Fruit fly (Drosophila melanogaster) whole organism, adult: ENCODE results near the gene CG15772.

Experiments
- CG11617 ChIP-seq: fragments of 200-800 bp; sonication (Bioruptor generic); optimal IDR thresholded peaks from 2 replicates; lab custom pipeline; 2017; ENCODE audit warnings: mild to moderate bottlenecking, missing biosample characterization, missing genetic modification reagents, missing genetic modification characterization
- CG12768 ChIP-seq: fragments of 200-800 bp; sonication (Bioruptor generic); optimal IDR thresholded peaks from 2 replicates; lab custom pipeline; 2017; ENCODE audit warnings: missing biosample characterization, missing genetic modification characterization, mild to moderate bottlenecking, moderate library complexity, missing genetic modification reagents
- CG14711 ChIP-seq: fragments of 200-800 bp; sonication (Bioruptor generic); optimal IDR thresholded peaks from 2 replicates; lab custom pipeline; 2018; ENCODE audit warnings: missing biosample characterization, mild to moderate bottlenecking, missing genetic modification characterization, moderate library complexity
- CG1620 ChIP-seq: fragments of 200-800 bp; sonication (Bioruptor generic); optimal IDR thresholded peaks from 2 replicates; lab custom pipeline; 2016; ENCODE audit warnings: missing biosample characterization, missing genetic modification characterization
- CG33017 ChIP-seq: fragments of 200-800 bp; sonication (Bioruptor generic); optimal IDR thresholded peaks from 2 replicates; lab custom pipeline; 2018; ENCODE audit warnings: missing biosample characterization, mild to moderate bottlenecking, missing genetic modification characterization, moderate library complexity
- CG5204 ChIP-seq: fragments of 200-800 bp; sonication (Bioruptor generic); optimal IDR thresholded peaks from 2 replicates; lab custom pipeline; 2016; ENCODE audit warnings: missing biosample characterization, missing genetic modification characterization
- CG7045 ChIP-seq: fragments of 200-800 bp; sonication (Bioruptor generic); optimal IDR thresholded peaks from 2 replicates; lab custom pipeline; 2017; ENCODE audit warnings: missing biosample characterization, mild to moderate bottlenecking, missing genetic modification characterization
- CG7101 ChIP-seq: fragments of 200-800 bp; sonication (Bioruptor generic); optimal IDR thresholded peaks from 2 replicates; lab custom pipeline; 2018; ENCODE audit warnings: missing biosample characterization, mild to moderate bottlenecking, missing genetic modification characterization, moderate library complexity
- Clk ChIP-seq: fragments of 200-800 bp; sonication (Bioruptor generic); optimal IDR thresholded peaks from 2 replicates; lab custom pipeline; 2017; ENCODE audit warnings: missing biosample characterization, missing genetic modification characterization
- Crg-1 ChIP-seq: fragments of 200-800 bp; sonication (Bioruptor generic); optimal IDR thresholded peaks from 2 replicates; lab custom pipeline; 2016; ENCODE audit warnings: missing biosample characterization, missing genetic modification characterization
- Hr96 ChIP-seq: fragments of 200-800 bp; sonication (Bioruptor generic); optimal IDR thresholded peaks from 2 replicates; lab custom pipeline; 2016; ENCODE audit warnings: missing biosample characterization, missing genetic modification characterization
- Mnt ChIP-seq: fragments of 200-800 bp; sonication (Bioruptor generic); optimal IDR thresholded peaks from 2 replicates; lab custom pipeline; 2016; ENCODE audit warnings: missing biosample characterization, mild to moderate bottlenecking, missing genetic modification characterization
- bab1 ChIP-seq: fragments of 200-800 bp; sonication (Bioruptor generic); optimal IDR thresholded peaks from 3 replicates; lab custom pipeline; 2019; ENCODE audit warnings: missing biosample characterization, mild to moderate bottlenecking, missing genetic modification characterization, moderate library complexity
- cic ChIP-seq: fragments of 200-800 bp; sonication (Bioruptor generic); optimal IDR thresholded peaks from 2 replicates; lab custom pipeline; 2017; ENCODE audit warnings: missing biosample characterization, mild to moderate bottlenecking, missing genetic modification characterization, moderate library complexity
- cnc ChIP-seq, 2 experiments: fragments of >200 bp; optimal IDR thresholded peaks; 2 replicates each; lab custom pipeline; 2017
- kay ChIP-seq: fragments of 200-800 bp; sonication (Bioruptor generic); peaks from one replicate; lab custom pipeline; 2016; ENCODE audit warnings: missing biosample characterization, missing genetic modification characterization, borderline replicate concordance
- ovo ChIP-seq: fragments of 200-800 bp; sonication (Bioruptor generic); optimal IDR thresholded peaks from 2 replicates; lab custom pipeline; 2016; ENCODE audit warnings: missing biosample characterization, missing genetic modification characterization
- pad ChIP-seq: fragments of 200-800 bp; sonication (Bioruptor generic); optimal IDR thresholded peaks from 3 replicates; lab custom pipeline; 2017; ENCODE audit warnings: missing biosample characterization, missing genetic modification characterization, mild to moderate bottlenecking, moderate library complexity, missing genetic modification reagents
- tj ChIP-seq: fragments of 200-800 bp; sonication (Bioruptor generic); optimal IDR thresholded peaks from 3 replicates; lab custom pipeline; 2017; ENCODE audit warnings: missing biosample characterization, mild to moderate bottlenecking, missing genetic modification characterization, moderate library complexity
- toe ChIP-seq: fragments of 200-800 bp; sonication (Bioruptor generic); optimal IDR thresholded peaks from 2 replicates; lab custom pipeline; 2016; ENCODE audit warnings: missing biosample characterization, missing genetic modification characterization

Gene CG15772

dm6 chrX:5766732-5767131 lies 14.7 kb downstream of the CG15772 start:
- TF ChIP-seq CG14711 (no peak), toe (GFP tag; lab: Kevin White, UChicago) (no peak), cic (GFP tag; lab: Kevin White, UChicago) (no peak), kay (no peak), ovo (GFP tag; lab: Kevin White, UChicago) (no peak), tj (no peak), Clk (no peak), cnc (optimal IDR thresholded peaks at IDR 0.05; lab: Kevin White, UChicago) (no peak)

dm6 chrX:5768602-5769251 lies 16.7 kb downstream of the CG15772 start:
- TF ChIP-seq CG7045 (GFP tag; lab: Kevin White, UChicago) (no peak), pad (GFP tag; lab: Kevin White, UChicago) (no peak), ovo (GFP tag; lab: Kevin White, UChicago) (no peak), bab1 (GFP tag; lab: Kevin White, UChicago) (no peak), cic (GFP tag; lab: Kevin White, UChicago) (no peak)

- peak; percentile 81 for TF ChIP-seq pad (GFP tag; lab: Kevin White, UChicago)
- TF ChIP-seq CG7045 (GFP tag; lab: Kevin White, UChicago): no peak
Observed at dm6 chrX:5770730-5771181, 18.7 kb downstream of the CG15772 start, which contains the start of gene CG3097. TSS of gene CG3097 (minus strand) at chrX:5770780.

- TF ChIP-seq cnc (optimal IDR thresholded peaks at IDR 0.05; lab: Kevin White, UChicago) (no peak), CG7101 (tag; lab: Kevin White, UChicago) (no peak), toe (GFP tag; lab: Kevin White, UChicago) (no peak), Clk (no peak), ovo (GFP tag; lab: Kevin White, UChicago) (no peak), CG33017 (tag; lab: Kevin White, UChicago) (no peak), kay (no peak)
Observed at dm6 chrX:5772409-5772808, 20.4 kb downstream of the CG15772 start.

- no peak for TF ChIP-seq CG5204 (GFP tag; lab: Kevin White, UChicago)
- no peak for TF ChIP-seq CG7101 (tag; lab: Kevin White, UChicago)
- TF ChIP-seq Clk: no peak
- no peak for TF ChIP-seq Mnt (GFP tag; lab: Kevin White, UChicago)
- TF ChIP-seq CG12768 (GFP tag; lab: Kevin White, UChicago): no peak
- no peak for TF ChIP-seq Hr96 (GFP tag; lab: Kevin White, UChicago)
- no peak for TF ChIP-seq CG1620
- TF ChIP-seq toe (GFP tag; lab: Kevin White, UChicago): no peak
- TF ChIP-seq ovo (GFP tag; lab: Kevin White, UChicago): no peak
- TF ChIP-seq Crg-1 (GFP tag; lab: Kevin White, UChicago): no peak
- no peak for TF ChIP-seq cic (GFP tag; lab: Kevin White, UChicago)
- TF ChIP-seq CG7045 (GFP tag; lab: Kevin White, UChicago): no peak
- TF ChIP-seq CG14711: no peak
- TF ChIP-seq bab1 (GFP tag; lab: Kevin White, UChicago): no peak
Observed at dm6 chrX:5776547-5776946, 24.5 kb downstream of the CG15772 start, which contains the start of gene CG42264. TSS of gene CG42264 (minus strand) at chrX:5776647.

dm6 chrX:5781520-5781919 lies 29.5 kb downstream of the CG15772 start, which contains the start of gene CG3108:
TSS of gene CG3108 (minus strand) at chrX:5781620.
- TF ChIP-seq CG12768 (GFP tag; lab: Kevin White, UChicago) (no peak), CG7045 (GFP tag; lab: Kevin White, UChicago) (no peak), CG11617 (no peak), CG5204 (GFP tag; lab: Kevin White, UChicago) (no peak), Crg-1 (GFP tag; lab: Kevin White, UChicago) (no peak), Mnt (GFP tag; lab: Kevin White, UChicago) (no peak), Clk (no peak), CG33017 (tag; lab: Kevin White, UChicago) (no peak), kay (no peak), bab1 (GFP tag; lab: Kevin White, UChicago) (no peak), cnc (optimal IDR thresholded peaks at IDR 0.05; lab: Kevin White, UChicago) (no peak), cic (GFP tag; lab: Kevin White, UChicago) (no peak)

- TF ChIP-seq ovo (GFP tag; lab: Kevin White, UChicago): no peak
- TF ChIP-seq CG14711: no peak
- no peak for TF ChIP-seq CG12768 (GFP tag; lab: Kevin White, UChicago)
- no peak for TF ChIP-seq pad (GFP tag; lab: Kevin White, UChicago)
- no peak for TF ChIP-seq cic (GFP tag; lab: Kevin White, UChicago)
- TF ChIP-seq CG5204 (GFP tag; lab: Kevin White, UChicago): no peak
- TF ChIP-seq kay: no peak
- no peak for TF ChIP-seq Mnt (GFP tag; lab: Kevin White, UChicago)
- TF ChIP-seq Clk: no peak
- TF ChIP-seq CG11617: no peak
- no peak for TF ChIP-seq CG7101 (tag; lab: Kevin White, UChicago)
Observed at dm6 chrX:5783260-5784040, 31.4 kb downstream of the CG15772 start.
